Worm (Caenorhabditis elegans) whole organism, young adult: ENCODE results near the gene B0365.9.
A peak's percentile ranks its signal among the peaks of the same experiment; 100 is the strongest.

Source experiments
- B0019.2 ChIP-seq: fragments of 200-800 bp; sonication (Bioruptor generic); conservative IDR thresholded peaks from 2 replicates; pipeline ENCODE4 v1.3.6; 2022; ENCODE audit warnings: missing genetic modification reagents, missing genetic modification characterization, missing compliant biosample characterization
- B0336.3 ChIP-seq: fragments of 200-800 bp; sonication (Bioruptor generic); IDR thresholded peaks from 2 replicates; pipeline ENCODE4 v1.3.6; 2022; ENCODE audit warnings: missing genetic modification characterization, missing compliant biosample characterization
- D2030.7 ChIP-seq: fragments of 200-800 bp; sonication (Bioruptor generic); IDR thresholded peaks from 2 replicates; pipeline ENCODE4 v1.3.6; 2022; ENCODE audit warnings: missing genetic modification reagents, missing genetic modification characterization, missing compliant biosample characterization
- Y95B8A.8 ChIP-seq: fragments of 200-800 bp; sonication (Bioruptor generic); IDR thresholded peaks from 2 replicates; pipeline ENCODE4 v1.3.6; 2022; ENCODE audit warnings: missing genetic modification reagents, missing genetic modification characterization, missing compliant biosample characterization
- ZK185.1 ChIP-seq: sonication (generic microtip); optimal IDR thresholded peaks from 2 replicates; lab custom pipeline; 2016; ENCODE audit warnings: mild to moderate bottlenecking, missing genetic modification characterization, missing compliant biosample characterization; ENCODE audit not compliant: poor library complexity, severe bottlenecking
- ama-1 ChIP-seq, 3 experiments: fragments of 150-350 bp in 1 of 3; sonication (generic microtip) in 2 of 3; optimal IDR thresholded peaks; 2 replicates each; lab custom pipeline; 2014 to 2018; ENCODE audit warnings: missing biosample characterization in 2 of 3, missing genetic modification characterization in 2 of 3, missing genetic modification reagents in 2 of 3
- aptf-2 ChIP-seq: fragments of 200-800 bp; sonication (Bioruptor generic); conservative IDR thresholded peaks from 2 replicates; pipeline ENCODE4 v1.3.6; 2022; ENCODE audit warnings: missing genetic modification reagents, missing genetic modification characterization, missing compliant biosample characterization
- bed-1 ChIP-seq: fragments of 200-800 bp; sonication (Bioruptor generic); IDR thresholded peaks from 2 replicates; pipeline ENCODE4 v1.3.6; 2022; ENCODE audit warnings: missing genetic modification reagents, missing genetic modification characterization, missing compliant biosample characterization
- die-1 ChIP-seq: sonication (generic microtip); optimal IDR thresholded peaks from 2 replicates; lab custom pipeline; 2016; ENCODE audit warnings: missing genotype, mild to moderate bottlenecking, missing genetic modification characterization, missing compliant biosample characterization
- efl-1 ChIP-seq: fragments of 150-350 bp; optimal IDR thresholded peaks from 2 replicates; lab custom pipeline; 2014; ENCODE audit warnings: missing biosample characterization, missing genetic modification reagents, missing genetic modification characterization
- egrh-3 ChIP-seq: fragments of 200-800 bp; sonication (Bioruptor generic); IDR thresholded peaks from 2 replicates; pipeline ENCODE4 v1.3.6; 2022; ENCODE audit warnings: missing genetic modification reagents, missing genetic modification characterization, missing compliant biosample characterization
- ekl-4 ChIP-seq: fragments of 200-800 bp; sonication (Bioruptor generic); IDR thresholded peaks from 2 replicates; pipeline ENCODE4 v1.3.6; 2022; ENCODE audit warnings: missing genetic modification reagents, missing genetic modification characterization, missing compliant biosample characterization
- lag-1 ChIP-seq: fragments of 200-800 bp; sonication (Bioruptor generic); IDR thresholded peaks from 2 replicates; pipeline ENCODE4 v1.3.6; 2022; ENCODE audit warnings: missing genetic modification reagents, missing genetic modification characterization, missing compliant biosample characterization
- madf-3 ChIP-seq: fragments of 200-800 bp; sonication (Bioruptor generic); IDR thresholded peaks from 2 replicates; pipeline ENCODE4 v1.3.6; 2022; ENCODE audit warnings: missing genetic modification reagents, missing genetic modification characterization, missing compliant biosample characterization
- madf-6 ChIP-seq: fragments of 200-800 bp; sonication (Bioruptor generic); IDR thresholded peaks from 2 replicates; pipeline ENCODE4 v1.3.6; 2022; ENCODE audit warnings: missing genetic modification reagents, missing genetic modification characterization, missing compliant biosample characterization
- madf-8 ChIP-seq: fragments of 200-800 bp; sonication (Bioruptor generic); conservative IDR thresholded peaks from 2 replicates; pipeline ENCODE4 v1.3.6; 2022; ENCODE audit warnings: missing genetic modification reagents, missing genetic modification characterization, missing compliant biosample characterization
- mel-28 ChIP-seq: sonication (generic microtip); optimal IDR thresholded peaks from 2 replicates; lab custom pipeline; 2016; ENCODE audit warnings: borderline replicate concordance, mild to moderate bottlenecking, missing genetic modification characterization, missing compliant biosample characterization
- nfyb-1 ChIP-seq: fragments of 200-800 bp; sonication (Bioruptor generic); IDR thresholded peaks from 2 replicates; pipeline ENCODE4 v1.3.6; 2022; ENCODE audit warnings: missing genetic modification reagents, missing genetic modification characterization, missing compliant biosample characterization
- nhr-27 ChIP-seq: fragments of 200-800 bp; sonication (Bioruptor generic); optimal IDR thresholded peaks from 2 replicates; lab custom pipeline; 2018; ENCODE audit warnings: mild to moderate bottlenecking, missing genetic modification characterization, moderate library complexity, missing compliant biosample characterization
- nhr-90 ChIP-seq: sonication (generic microtip); optimal IDR thresholded peaks from 2 replicates; lab custom pipeline; 2016; ENCODE audit warnings: missing genotype, mild to moderate bottlenecking, missing genetic modification characterization, missing compliant biosample characterization
- rec-8 ChIP-seq, 2 experiments: sonication (generic microtip); optimal IDR thresholded peaks; 2 replicates each; lab custom pipeline; 2016; ENCODE audit warnings: mild to moderate bottlenecking in 2 of 2, missing genetic modification characterization in 2 of 2, missing genetic modification reagents in 2 of 2, missing genotype in 2 of 2, missing biosample characterization in 1 of 2, missing compliant biosample characterization in 1 of 2, moderate library complexity in 1 of 2
- snpc-1.1 ChIP-seq: sonication (generic microtip); optimal IDR thresholded peaks from 2 replicates; lab custom pipeline; 2017; ENCODE audit warnings: missing genetic modification characterization, mild to moderate bottlenecking, missing compliant biosample characterization, antibody characterized with exemption, moderate library complexity, missing genotype, missing genetic modification reagents; ENCODE audit not compliant: insufficient read depth
- snpc-4 ChIP-seq, 5 experiments: fragments of 150-350 bp in 1 of 5; sonication (generic microtip) in 4 of 5; optimal IDR thresholded peaks; 2 replicates each; lab custom pipeline; 2014 to 2018; ENCODE audit warnings: missing genetic modification characterization in 5 of 5, missing biosample characterization in 3 of 5, antibody characterized with exemption in 2 of 5, mild to moderate bottlenecking in 2 of 5, missing compliant biosample characterization in 2 of 5, missing genotype in 2 of 5, moderate library complexity in 2 of 5, missing genetic modification reagents in 1 of 5
- unc-62 ChIP-seq: fragments of 150-350 bp; optimal IDR thresholded peaks from 2 replicates; lab custom pipeline; 2014; ENCODE audit warnings: missing biosample characterization, missing genetic modification reagents, missing genetic modification characterization
- zfh-2 ChIP-seq: fragments of 200-800 bp; sonication (Bioruptor generic); conservative IDR thresholded peaks from 2 replicates; pipeline ENCODE4 v1.3.6; 2022; ENCODE audit warnings: missing genetic modification reagents, missing genetic modification characterization, missing compliant biosample characterization
- ztf-6 ChIP-seq: fragments of 200-800 bp; sonication (Bioruptor generic); IDR thresholded peaks from 2 replicates; pipeline ENCODE4 v1.3.6; 2022; ENCODE audit warnings: missing genetic modification reagents, missing genetic modification characterization, missing compliant biosample characterization

B0365.9 gene

DNA sequence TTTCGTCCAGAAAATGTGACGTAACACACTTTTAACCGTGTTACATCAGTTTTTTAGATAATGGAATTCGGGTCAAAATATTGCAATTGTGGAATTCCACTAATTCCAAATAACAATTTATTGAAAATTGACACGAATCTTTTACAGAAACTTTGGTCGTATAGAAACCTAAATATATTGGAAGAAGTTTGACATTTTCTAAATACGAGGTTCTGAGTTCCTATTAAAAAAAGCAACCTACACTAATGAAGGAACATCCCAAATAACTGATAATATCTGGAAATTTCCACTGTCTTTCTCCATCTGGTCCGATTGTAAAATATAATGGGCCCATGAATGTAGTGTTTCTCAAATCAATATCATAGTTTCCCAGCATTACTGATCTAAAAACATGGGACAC is 12.1 kb downstream of the B0365.9 start (continued):
- TF ChIP-seq snpc-1.1 (no peak), nhr-90 (tag; lab: Kevin White, UChicago) (no peak)

DNA sequence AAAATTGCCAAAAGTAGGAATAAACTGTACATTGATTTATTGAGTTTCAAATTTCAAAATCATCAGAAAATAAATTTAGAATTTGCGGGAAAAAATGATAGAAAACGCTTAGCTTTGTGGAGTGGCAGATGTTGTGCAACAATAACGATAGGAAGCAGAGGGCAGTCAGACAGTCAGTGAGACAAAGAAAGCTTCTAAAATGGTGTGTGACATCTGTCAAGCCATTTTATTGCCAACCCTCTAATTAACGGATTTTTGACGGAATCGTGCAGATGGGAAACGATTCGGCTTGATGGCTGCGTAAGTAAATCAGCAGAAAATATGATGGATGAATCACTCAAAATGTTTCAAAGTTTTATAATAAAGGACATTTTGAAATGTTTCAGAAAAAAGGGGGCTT is 13.3 kb downstream of the B0365.9 start, which contains the start of gene max-1:
Gene max-1 (minus strand): TSS at position 124 of the 400 bp plus-strand sequence.
- TF ChIP-seq B0336.3 (0 out of 2 replicates have a peak, but pooled peaks have one; percentile 12), nhr-27 (tag; lab: Kevin White, UChicago) (no peak), madf-3 (GFP tag; lab: Robert Waterston, UW) (0 out of 2 replicates have a peak, but pooled peaks have one; percentile 63)

DNA sequence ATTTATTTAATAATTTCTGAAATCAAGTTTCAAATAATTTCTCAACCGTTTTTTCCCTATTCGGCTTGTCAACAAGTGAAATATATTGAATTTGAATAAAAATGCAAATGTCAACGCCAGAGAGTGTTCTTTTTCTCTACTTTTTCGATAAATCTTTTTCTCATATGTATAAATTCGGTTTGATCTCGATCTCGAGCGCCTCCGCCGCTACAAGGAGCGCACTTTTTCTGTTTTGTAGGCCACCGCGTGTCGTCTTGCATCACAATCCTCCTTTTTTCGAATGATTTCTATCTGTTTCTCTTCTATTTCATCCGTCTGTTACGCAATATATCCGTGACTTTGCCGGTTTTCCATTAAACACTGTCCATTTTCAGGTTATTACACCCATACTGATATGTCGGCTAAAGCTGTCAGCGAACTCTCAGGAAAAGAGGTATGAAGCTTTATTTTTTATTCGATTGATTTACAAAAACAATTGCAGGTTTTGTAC is 17.2 kb downstream of the B0365.9 start, which contains the start of gene acly-2:
Gene acly-2 (plus strand): TSS at position 375 of the 490 bp plus-strand sequence.
- peak; percentile 59 for TF ChIP-seq madf-6 (GFP tag; lab: Robert Waterston, UW)
- TF ChIP-seq lag-1 (GFP tag; lab: Robert Waterston, UW), result no peak
- peak; percentile 54 for TF ChIP-seq efl-1 (GFP tag; lab: Kevin White, UChicago)
- peak; percentile 18; the same call in 1 of the 2 replicates for TF ChIP-seq madf-8
- no peak for TF ChIP-seq snpc-4 (GFP tag; optimal IDR thresholded peaks at IDR 0.05; lab: Kevin White, UChicago)
- peak in 1 of 4 experiments; percentile 27 for TF ChIP-seq snpc-4 (tag; optimal IDR thresholded peaks at IDR 0.05; lab: Kevin White, UChicago)
- no peak for TF ChIP-seq nfyb-1

DNA sequence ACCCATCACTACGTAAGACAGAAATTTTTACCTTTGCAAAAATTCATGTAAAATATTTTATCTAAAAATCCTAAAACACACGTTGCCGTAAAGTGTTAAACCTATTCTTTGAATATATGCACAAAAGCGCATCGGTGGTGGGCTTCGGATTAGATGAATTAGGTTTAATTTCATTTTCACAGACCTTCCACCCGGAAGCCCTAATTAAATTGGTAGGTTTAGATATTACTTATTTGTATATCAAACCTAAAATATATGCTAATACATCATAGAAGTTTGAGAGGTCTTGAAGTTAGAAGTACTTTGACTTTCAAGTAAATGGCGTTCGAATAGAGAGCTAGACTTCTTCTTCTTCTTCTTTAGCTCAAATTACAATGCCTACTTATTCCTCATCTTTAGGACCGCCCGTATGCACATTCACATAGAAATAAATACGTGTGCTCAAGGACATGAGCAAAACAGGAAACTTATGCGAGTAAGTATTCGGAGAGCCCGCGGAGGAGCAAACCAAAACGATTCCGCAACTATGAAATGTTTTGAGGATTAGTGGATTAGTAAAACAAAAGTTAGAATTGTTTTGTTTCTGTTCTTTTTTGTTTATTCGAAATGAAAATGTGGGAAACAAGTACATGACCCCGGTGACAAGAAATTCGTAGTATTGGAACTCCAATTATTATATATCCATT is 18.7 kb downstream of the B0365.9 start:
- TF ChIP-seq rec-8 (tag; optimal IDR thresholded peaks at IDR 0.05; lab: Kevin White, UChicago) (no peak), D2030.7 (GFP tag; lab: Robert Waterston, UW) (no peak), egrh-3 (GFP tag; lab: Robert Waterston, UW) (no peak)
- TF ChIP-seq, all 124 proteins: peak for 0

DNA sequence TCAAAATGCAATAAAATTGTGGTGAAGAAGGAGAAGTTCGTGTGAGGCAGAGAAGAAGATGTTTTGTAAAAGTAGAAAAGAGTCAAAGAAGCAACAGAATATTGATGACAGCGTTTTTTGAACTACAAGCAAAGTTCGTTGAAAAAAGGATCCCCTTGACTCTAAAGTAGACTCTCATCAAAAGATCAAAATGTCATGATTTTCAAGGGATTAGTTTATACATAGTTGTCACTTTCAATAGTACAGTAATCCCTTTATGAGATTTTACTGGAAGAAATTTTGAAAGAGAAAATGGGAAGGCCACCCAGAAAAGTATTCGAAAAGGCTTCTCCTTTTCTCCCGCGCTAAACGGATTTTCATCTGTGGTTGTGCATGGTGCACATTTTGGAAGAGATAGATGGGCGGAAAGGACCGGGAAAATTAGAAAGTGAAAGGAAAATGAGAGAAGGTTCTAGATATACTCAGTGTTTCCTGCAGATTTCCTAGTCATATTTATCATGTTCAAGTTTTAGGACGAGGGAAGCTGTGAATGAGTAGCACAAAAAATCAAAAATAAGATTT is 20.3 kb downstream of the B0365.9 start:
- TF ChIP-seq aptf-2 (GFP tag; lab: Robert Waterston, UW) (no peak), ekl-4 (GFP tag; lab: Robert Waterston, UW) (no peak), Y95B8A.8 (GFP tag; lab: Robert Waterston, UW) (no peak), die-1 (tag; lab: Kevin White, UChicago) (no peak), unc-62 (no peak), mel-28 (tag; lab: Kevin White, UChicago) (no peak), bed-1 (GFP tag; lab: Robert Waterston, UW) (no peak), ama-1 (optimal IDR thresholded peaks at IDR 0.05; lab: Kevin White, UChicago) (no peak), ama-1 (GFP tag; optimal IDR thresholded peaks at IDR 0.05; lab: Kevin White, UChicago) (no peak), B0019.2 (GFP tag; lab: Robert Waterston, UW) (no peak), rec-8 (tag; optimal IDR thresholded peaks at IDR 0.05; lab: Kevin White, UChicago) (no peak), ztf-6 (GFP tag; lab: Robert Waterston, UW) (no peak), ZK185.1 (tag; lab: Kevin White, UChicago) (no peak), zfh-2 (GFP tag; lab: Robert Waterston, UW) (no peak)
- TF ChIP-seq, all 124 proteins: peak for 0
